Fruit fly (Drosophila melanogaster): Measurements from ENCODE around the gene gammaSnap2.

Gene gammaSnap2

DNA sequence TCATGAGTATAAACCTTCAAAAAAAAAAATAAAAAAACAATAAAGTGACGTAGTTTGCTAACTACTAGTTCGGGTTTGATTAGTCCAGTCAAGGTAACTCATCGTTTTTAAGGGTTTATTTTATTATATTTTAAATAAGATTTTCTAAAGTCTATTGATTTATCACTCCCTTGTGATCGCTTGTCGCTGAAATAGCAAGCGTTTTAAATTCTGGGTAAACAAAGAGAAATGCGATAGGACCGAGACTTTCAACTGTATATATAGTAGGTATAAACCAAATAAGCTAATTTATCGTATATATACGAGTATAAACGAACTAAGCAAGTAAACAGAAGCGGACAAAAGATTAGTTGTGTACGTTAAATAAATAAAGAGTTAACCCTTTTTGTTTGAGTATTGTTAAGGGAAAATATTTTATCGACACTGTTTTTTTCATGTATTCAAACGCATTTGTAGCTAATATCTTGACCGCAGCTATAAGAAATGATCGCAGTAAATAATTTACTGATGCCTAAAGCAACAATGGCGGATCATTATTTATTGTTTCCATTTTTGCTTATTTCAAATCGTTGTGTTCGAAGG is 47.4 kb upstream of the gammaSnap2 start (continued):
- no peak for TF ChIP-seq pum (GFP tag; optimal IDR thresholded peaks at IDR 0.05)
- TF ChIP-seq ap (GFP tag; IDR thresholded peaks at IDR 0.05): no peak
- no peak for TF ChIP-seq hth (optimal IDR thresholded peaks at IDR 0.05)
- TF ChIP-seq Gsc (GFP tag; IDR thresholded peaks at IDR 0.05): no peak
- no peak for TF ChIP-seq cg (GFP tag; optimal IDR thresholded peaks at IDR 0.05)
- no peak for TF ChIP-seq CG3726 (GFP tag; IDR thresholded peaks at IDR 0.05)
- no peak for TF ChIP-seq da (GFP tag; optimal IDR thresholded peaks at IDR 0.05)
- TF ChIP-seq ftz-f1 (GFP tag; optimal IDR thresholded peaks at IDR 0.05): no peak
- TF ChIP-seq tup (GFP tag; optimal IDR thresholded peaks at IDR 0.05): no peak
- TF ChIP-seq Usf (GFP tag; optimal IDR thresholded peaks at IDR 0.05): peak; percentile 23
- TF ChIP-seq CG17361 (GFP tag; IDR thresholded peaks at IDR 0.05): no peak
- TF ChIP-seq CG12236 (GFP tag; optimal IDR thresholded peaks at IDR 0.05): no peak
- TF ChIP-seq emc (GFP tag; optimal IDR thresholded peaks at IDR 0.05): no peak
- peak; percentile 11 for TF ChIP-seq maf-S (GFP tag; optimal IDR thresholded peaks at IDR 0.05)
- no peak for TF ChIP-seq CG7928 (GFP tag; optimal IDR thresholded peaks at IDR 0.05)
- 0 out of 2 replicates have a peak, but pooled peaks have one; percentile 22 for TF ChIP-seq HLH3B (GFP tag; IDR thresholded peaks at IDR 0.05)
- no peak for TF ChIP-seq CkIIα-i1 (GFP tag; IDR thresholded peaks at IDR 0.05)
- TF ChIP-seq CrebB (tag; optimal IDR thresholded peaks at IDR 0.05): peak; percentile 22
- TF ChIP-seq ttk (GFP tag; IDR thresholded peaks at IDR 0.05): no peak
- TF ChIP-seq CG12769 (tag; optimal IDR thresholded peaks at IDR 0.05): peak; percentile 63
- TF ChIP-seq Kr (GFP tag; optimal IDR thresholded peaks at IDR 0.05): no peak
- TF ChIP-seq CG18599 (GFP tag; optimal IDR thresholded peaks at IDR 0.05): no peak
- TF ChIP-seq h (optimal IDR thresholded peaks at IDR 0.05): no peak
- no peak for TF ChIP-seq CG4730 (GFP tag; IDR thresholded peaks at IDR 0.05)
- no peak for TF ChIP-seq Stat92E (GFP tag; optimal IDR thresholded peaks at IDR 0.05)
- no peak for TF ChIP-seq mirr (GFP tag; optimal IDR thresholded peaks at IDR 0.05)
- no peak for TF ChIP-seq CG9797 (GFP tag; optimal IDR thresholded peaks at IDR 0.05)
- peak; percentile 20 for TF ChIP-seq CG17568 (GFP tag; optimal IDR thresholded peaks at IDR 0.05)
- no peak for TF ChIP-seq CG4328 (GFP tag; optimal IDR thresholded peaks at IDR 0.05)
- peak; percentile 62; the same call in 1 of the 3 replicates for TF ChIP-seq CG11456 (GFP tag; IDR thresholded peaks at IDR 0.05)
- TF ChIP-seq her (GFP tag; optimal IDR thresholded peaks at IDR 0.05): no peak
- peak; percentile 3 for TF ChIP-seq gcm2 (GFP tag; optimal IDR thresholded peaks at IDR 0.05)
- no peak for TF ChIP-seq CG4617 (GFP tag; optimal IDR thresholded peaks at IDR 0.05; ENCODE audit: borderline replicate concordance)
- no peak for TF ChIP-seq disco-r (GFP tag; optimal IDR thresholded peaks at IDR 0.05)
- no peak for TF ChIP-seq ranshi (GFP tag; IDR thresholded peaks at IDR 0.05)
- no peak for TF ChIP-seq sens-2 (GFP tag; IDR thresholded peaks at IDR 0.05)
- TF ChIP-seq Oli (tag; optimal IDR thresholded peaks at IDR 0.05): peak; percentile 48
- no peak for TF ChIP-seq Doc3 (GFP tag; IDR thresholded peaks at IDR 0.05; ENCODE audit: partially characterized antibody)
- TF ChIP-seq crc (GFP tag; optimal IDR thresholded peaks at IDR 0.05): peak; percentile 52
- TF ChIP-seq caup (GFP tag; optimal IDR thresholded peaks at IDR 0.05; ENCODE audit: severe bottlenecking): no peak
- TF ChIP-seq Fer1 (GFP tag; optimal IDR thresholded peaks at IDR 0.05): peak; percentile 8
- TF ChIP-seq Dek (tag; optimal IDR thresholded peaks at IDR 0.05): peak; percentile 12
- TF ChIP-seq CG15479 (GFP tag; optimal IDR thresholded peaks at IDR 0.05): no peak
- no peak for TF ChIP-seq CG13894 (tag; optimal IDR thresholded peaks at IDR 0.05)
- peak; percentile 10 for TF ChIP-seq CG13775 (GFP tag; optimal IDR thresholded peaks at IDR 0.05)
- TF ChIP-seq Sin3A (optimal IDR thresholded peaks at IDR 0.05): no peak
- TF ChIP-seq CG2678 (tag; optimal IDR thresholded peaks at IDR 0.05): peak; percentile 70
- no peak for TF ChIP-seq pnt (GFP tag; optimal IDR thresholded peaks at IDR 0.05)
- no peak for TF ChIP-seq Adf1 (GFP tag; IDR thresholded peaks at IDR 0.05)
- TF ChIP-seq dmrt99B (tag; optimal IDR thresholded peaks at IDR 0.05): no peak
- TF ChIP-seq CG3995 (GFP tag; optimal IDR thresholded peaks at IDR 0.05): no peak
- TF ChIP-seq CG32767 (GFP tag; IDR thresholded peaks at IDR 0.05): no peak

Measured in whole organism, embryonic.